Fruit fly (Drosophila melanogaster) whole organism, embryonic: ENCODE data around the gene CG11095.

Experiments used
- Atf3 ChIP-seq: fragments of 200-800 bp; sonication (Bioruptor generic); optimal IDR thresholded peaks from 3 replicates; lab custom pipeline; 2016; ENCODE audit warnings: missing biosample characterization, missing genetic modification characterization
- CG13123 ChIP-seq: fragments of 200-800 bp; sonication (Bioruptor generic); optimal IDR thresholded peaks from 2 replicates; lab custom pipeline; 2016; ENCODE audit warnings: missing biosample characterization, missing genetic modification characterization
- CG14965 ChIP-seq: fragments of 200-800 bp; sonication (Bioruptor generic); optimal IDR thresholded peaks from 2 replicates; lab custom pipeline; 2016; ENCODE audit warnings: missing biosample characterization, missing genetic modification characterization, borderline replicate concordance
- CG16813 ChIP-seq: fragments of 200-800 bp; sonication (Bioruptor generic); IDR thresholded peaks from 3 replicates; pipeline ENCODE4 v1.3.6; 2022; ENCODE audit warnings: missing biosample characterization, missing genetic modification characterization; ENCODE audit not compliant: partially characterized antibody
- CG17612 ChIP-seq: fragments of 200-800 bp; sonication (Bioruptor generic); IDR thresholded peaks from 2 replicates; pipeline ENCODE4 v1.3.6; 2022; ENCODE audit warnings: missing biosample characterization, missing genetic modification characterization
- CG17802 ChIP-seq: fragments of 200-800 bp; sonication (Bioruptor generic); optimal IDR thresholded peaks from 2 replicates; lab custom pipeline; 2018; ENCODE audit warnings: missing biosample characterization, mild to moderate bottlenecking, missing genetic modification characterization, moderate library complexity
- CG1792 ChIP-seq: fragments of 200-800 bp; sonication (Bioruptor generic); optimal IDR thresholded peaks from 2 replicates; lab custom pipeline; 2016; ENCODE audit warnings: missing biosample characterization, missing genetic modification characterization
- CG33213 ChIP-seq: fragments of 200-800 bp; sonication (Bioruptor generic); optimal IDR thresholded peaks from 3 replicates; lab custom pipeline; 2016; ENCODE audit warnings: missing biosample characterization, missing genetic modification characterization
- CG6854 ChIP-seq: fragments of 200-800 bp; sonication (Bioruptor generic); optimal IDR thresholded peaks from 3 replicates; lab custom pipeline; 2017; ENCODE audit warnings: missing biosample characterization, mild to moderate bottlenecking, missing genetic modification characterization
- CG7987 ChIP-seq: fragments of 200-800 bp; sonication (Bioruptor generic); optimal IDR thresholded peaks from 2 replicates; lab custom pipeline; 2018; ENCODE audit warnings: missing biosample characterization, mild to moderate bottlenecking, missing genetic modification characterization, moderate library complexity
- CG8281 ChIP-seq: fragments of 200-800 bp; sonication (Bioruptor generic); optimal IDR thresholded peaks from 2 replicates; lab custom pipeline; 2018; ENCODE audit warnings: missing biosample characterization, mild to moderate bottlenecking, missing genetic modification characterization, moderate library complexity
- CG9797 ChIP-seq: fragments of 200-800 bp; sonication (Bioruptor generic); optimal IDR thresholded peaks from 3 replicates; lab custom pipeline; 2018; ENCODE audit warnings: missing biosample characterization, mild to moderate bottlenecking, missing genetic modification characterization
- D19B ChIP-seq: fragments of 200-800 bp; sonication (Bioruptor generic); optimal IDR thresholded peaks from 2 replicates; lab custom pipeline; 2017; ENCODE audit warnings: missing biosample characterization, mild to moderate bottlenecking, missing genetic modification characterization
- Dad ChIP-seq: fragments of 200-800 bp; sonication (Bioruptor generic); optimal IDR thresholded peaks from 3 replicates; lab custom pipeline; 2016; ENCODE audit warnings: missing biosample characterization, missing genetic modification characterization
- Dip2 ChIP-seq: fragments of 200-800 bp; sonication (Bioruptor generic); IDR thresholded peaks from 2 replicates; pipeline ENCODE4 v1.3.6; 2022; ENCODE audit warnings: missing biosample characterization, missing genetic modification characterization
- E2f1 ChIP-seq: fragments of 200-800 bp; sonication (Bioruptor generic); IDR thresholded peaks from 2 replicates; pipeline ENCODE4 v1.3.6; 2022; ENCODE audit warnings: missing biosample characterization, missing genetic modification characterization
- Eip74EF ChIP-seq, 2 experiments: fragments of 200-800 bp in 1 of 2; fragments of >200 bp in 1 of 2; sonication (Bioruptor generic) in 1 of 2; optimal IDR thresholded peaks; 2 replicates each; lab custom pipeline; 2017 to 2019; ENCODE audit warnings: missing biosample characterization in 2 of 2, missing genetic modification characterization in 2 of 2, mild to moderate bottlenecking in 1 of 2, moderate library complexity in 1 of 2
- HLH3B ChIP-seq: fragments of 200-800 bp; sonication (Bioruptor generic); IDR thresholded peaks from 2 replicates; pipeline ENCODE4 v1.3.6; 2022; ENCODE audit warnings: missing biosample characterization, missing genetic modification characterization
- Kr ChIP-seq: fragments of 200-800 bp; sonication (Bioruptor generic); optimal IDR thresholded peaks from 2 replicates; lab custom pipeline; 2017; ENCODE audit warnings: missing biosample characterization, mild to moderate bottlenecking, missing genetic modification characterization
- Lhr ChIP-seq: fragments of 200-800 bp; sonication (Bioruptor generic); optimal IDR thresholded peaks from 3 replicates; lab custom pipeline; 2017; ENCODE audit warnings: mild to moderate bottlenecking, missing biosample characterization, missing genetic modification reagents, missing genetic modification characterization
- Med ChIP-seq: fragments of 200-800 bp; sonication (Bioruptor generic); peaks from one replicate; lab custom pipeline; 2016; ENCODE audit warnings: missing biosample characterization, missing genetic modification characterization, mild to moderate bottlenecking, inconsistent platforms, moderate library complexity
- Myb ChIP-seq: fragments of 200-800 bp; sonication (Bioruptor generic); optimal IDR thresholded peaks from 2 replicates; lab custom pipeline; 2016; ENCODE audit warnings: missing biosample characterization, missing genetic modification characterization
- NC2β ChIP-seq: fragments of 200-800 bp; sonication (Bioruptor generic); optimal IDR thresholded peaks from 2 replicates; lab custom pipeline; 2016; ENCODE audit warnings: missing biosample characterization, missing genetic modification characterization
- Nf-YB ChIP-seq: fragments of 200-800 bp; sonication (Bioruptor generic); optimal IDR thresholded peaks from 3 replicates; lab custom pipeline; 2019; ENCODE audit warnings: missing biosample characterization, mild to moderate bottlenecking, missing genetic modification characterization, moderate library complexity
- Nf-YC ChIP-seq: fragments of 200-800 bp; optimal IDR thresholded peaks from 3 replicates; lab custom pipeline; 2019; ENCODE audit warnings: missing biosample characterization, mild to moderate bottlenecking, missing genetic modification characterization, moderate library complexity
- Ssrp ChIP-seq: fragments of 200-800 bp; sonication (Bioruptor generic); optimal IDR thresholded peaks from 2 replicates; lab custom pipeline; 2018; ENCODE audit warnings: missing biosample characterization, mild to moderate bottlenecking, missing genetic modification characterization, moderate library complexity
- Usf ChIP-seq: fragments of 200-800 bp; sonication (Bioruptor generic); optimal IDR thresholded peaks from 2 replicates; lab custom pipeline; 2017; ENCODE audit warnings: missing genotype, missing biosample characterization, missing genetic modification characterization
- Vsx1 ChIP-seq: fragments of 200-800 bp; sonication (Bioruptor generic); optimal IDR thresholded peaks from 2 replicates; lab custom pipeline; 2017; ENCODE audit warnings: missing biosample characterization, mild to moderate bottlenecking, missing genetic modification characterization, missing genetic modification reagents
- ash1 ChIP-seq: fragments of 200-800 bp; sonication (Bioruptor generic); optimal IDR thresholded peaks from 2 replicates; lab custom pipeline; 2018; ENCODE audit warnings: missing biosample characterization, mild to moderate bottlenecking, missing genetic modification characterization
- btn ChIP-seq: fragments of 200-800 bp; sonication (Bioruptor generic); optimal IDR thresholded peaks from 2 replicates; lab custom pipeline; 2016; ENCODE audit warnings: missing biosample characterization, missing genetic modification characterization
- cato ChIP-seq: fragments of 200-800 bp; sonication (Bioruptor generic); optimal IDR thresholded peaks from 2 replicates; lab custom pipeline; 2016; ENCODE audit warnings: missing biosample characterization, missing genetic modification characterization, borderline replicate concordance
- cg ChIP-seq: fragments of 200-800 bp; sonication (Bioruptor generic); optimal IDR thresholded peaks from 3 replicates; lab custom pipeline; 2019; ENCODE audit warnings: missing biosample characterization, mild to moderate bottlenecking, missing genetic modification characterization, moderate library complexity
- fd102C ChIP-seq: fragments of 200-800 bp; sonication (Bioruptor generic); optimal IDR thresholded peaks from 2 replicates; lab custom pipeline; 2018; ENCODE audit warnings: missing biosample characterization, mild to moderate bottlenecking, missing genetic modification characterization, moderate library complexity
- gem ChIP-seq: fragments of 200-800 bp; sonication (Bioruptor generic); optimal IDR thresholded peaks from 2 replicates; lab custom pipeline; 2019; ENCODE audit warnings: missing biosample characterization, mild to moderate bottlenecking, missing genetic modification characterization, moderate library complexity
- grn ChIP-seq: fragments of 200-800 bp; sonication (Bioruptor generic); optimal IDR thresholded peaks from 3 replicates; lab custom pipeline; 2017; ENCODE audit warnings: missing biosample characterization, missing genetic modification characterization
- hth ChIP-seq: fragments of >200 bp; optimal IDR thresholded peaks from 2 replicates; lab custom pipeline; 2017; ENCODE audit warnings: inconsistent platforms
- insv ChIP-seq, 2 experiments: fragments of 200-800 bp; sonication (Bioruptor generic); optimal IDR thresholded peaks; 3 replicates each; lab custom pipeline; 2016 to 2018; ENCODE audit warnings: missing biosample characterization in 2 of 2, missing genetic modification characterization in 2 of 2
- klu ChIP-seq: fragments of 200-800 bp; sonication (Bioruptor generic); IDR thresholded peaks from 2 replicates; pipeline ENCODE4 v1.3.6; 2022; ENCODE audit warnings: missing biosample characterization, missing genetic modification characterization
- lbe ChIP-seq: fragments of 200-800 bp; sonication (Bioruptor generic); optimal IDR thresholded peaks from 2 replicates; lab custom pipeline; 2016; ENCODE audit warnings: missing biosample characterization, mild to moderate bottlenecking, missing genetic modification characterization
- lola ChIP-seq, 3 experiments: fragments of >200 bp in 2 of 3; fragments of 200-800 bp in 1 of 3; sonication (Bioruptor generic) in 1 of 3; optimal IDR thresholded peaks; 2 replicates each; lab custom pipeline; 2017 to 2019; ENCODE audit warnings: missing biosample characterization in 3 of 3, missing genetic modification characterization in 3 of 3, mild to moderate bottlenecking in 1 of 3, moderate library complexity in 1 of 3
- maf-S ChIP-seq: fragments of 200-800 bp; sonication (Bioruptor generic); optimal IDR thresholded peaks from 2 replicates; lab custom pipeline; 2016; ENCODE audit warnings: missing biosample characterization, missing genetic modification characterization
- mirr ChIP-seq: fragments of 200-800 bp; sonication (Bioruptor generic); optimal IDR thresholded peaks from 3 replicates; lab custom pipeline; 2018; ENCODE audit warnings: missing biosample characterization, mild to moderate bottlenecking, missing genetic modification characterization
- nmo ChIP-seq: fragments of 200-800 bp; sonication (Bioruptor generic); optimal IDR thresholded peaks from 2 replicates; lab custom pipeline; 2018; ENCODE audit warnings: missing biosample characterization, mild to moderate bottlenecking, missing genetic modification characterization, moderate library complexity
- otp ChIP-seq: fragments of 200-800 bp; sonication (Bioruptor generic); IDR thresholded peaks from 3 replicates; pipeline ENCODE4, ENCODE4 v1.3.6; 2022; ENCODE audit warnings: missing biosample characterization, missing genetic modification characterization
- pho ChIP-seq: fragments of 200-800 bp; sonication (Bioruptor generic); optimal IDR thresholded peaks from 2 replicates; lab custom pipeline; 2016; ENCODE audit warnings: missing biosample characterization, missing genetic modification characterization
- stc ChIP-seq: fragments of 200-800 bp; sonication (Bioruptor generic); IDR thresholded peaks from 2 replicates; pipeline ENCODE4 v1.3.6; 2022; ENCODE audit warnings: missing biosample characterization, missing genetic modification characterization
- tin ChIP-seq: fragments of 200-800 bp; sonication (Bioruptor generic); optimal IDR thresholded peaks from 3 replicates; lab custom pipeline; 2016; ENCODE audit warnings: missing biosample characterization, missing genetic modification characterization
- trem ChIP-seq: fragments of 200-800 bp; optimal IDR thresholded peaks from 3 replicates; lab custom pipeline; 2019; ENCODE audit warnings: missing biosample characterization, mild to moderate bottlenecking, missing genetic modification characterization, moderate library complexity
- tup ChIP-seq: fragments of 200-800 bp; sonication (Bioruptor generic); optimal IDR thresholded peaks from 2 replicates; lab custom pipeline; 2016; ENCODE audit warnings: missing biosample characterization, mild to moderate bottlenecking, missing genetic modification characterization, moderate library complexity
- unc-4 ChIP-seq: fragments of 200-800 bp; sonication (Bioruptor generic); IDR thresholded peaks from 2 replicates; pipeline ENCODE4 v1.3.6; 2022; ENCODE audit warnings: missing biosample characterization, missing genetic modification characterization; ENCODE audit not compliant: partially characterized antibody
- z ChIP-seq: fragments of 200-800 bp; sonication (Bioruptor generic); IDR thresholded peaks from 3 replicates; pipeline ENCODE4 v1.3.6; 2022; ENCODE audit warnings: missing biosample characterization, missing genetic modification characterization

The CG11095 gene

dm6 chrX:13811480-13811879 is at the start of gene CG11095 (continued):
- TF ChIP-seq Atf3 (GFP tag; lab: Kevin White, UChicago) (no peak), insv (GFP tag; optimal IDR thresholded peaks at IDR 0.05; lab: Kevin White, UChicago) (no peak), CG16813 (peak; percentile 51; the same call in 2 of the 3 replicates), cato (GFP tag; lab: Kevin White, UChicago) (no peak), klu (GFP tag; lab: Robert Waterston, UW) (no peak), trem (tag; lab: Kevin White, UChicago) (no peak), Vsx1 (GFP tag; lab: Kevin White, UChicago) (no peak), CG1792 (GFP tag; lab: Kevin White, UChicago) (no peak), Lhr (GFP tag; lab: Kevin White, UChicago) (no peak), gem (tag; lab: Kevin White, UChicago) (no peak), CG33213 (GFP tag; lab: Kevin White, UChicago) (no peak), otp (no peak), lbe (GFP tag; lab: Kevin White, UChicago) (no peak), lola (GFP tag; optimal IDR thresholded peaks at IDR 0.05; lab: Kevin White, UChicago) (peak in 1 of 3 experiments; percentile 68), CG7987 (GFP tag; lab: Kevin White, UChicago) (no peak), CG17802 (tag; lab: Kevin White, UChicago) (peak; percentile 28), ash1 (GFP tag; lab: Kevin White, UChicago) (no peak), CG13123 (GFP tag; lab: Kevin White, UChicago) (no peak), Nf-YB (GFP tag; lab: Kevin White, UChicago) (no peak), Med (no peak), CG9797 (peak; percentile 7), tup (GFP tag; lab: Kevin White, UChicago) (no peak), CG8281 (tag; lab: Kevin White, UChicago) (no peak), z (GFP tag; lab: Robert Waterston, UW) (no peak), Usf (GFP tag; lab: Kevin White, UChicago) (no peak), unc-4 (GFP tag; lab: Robert Waterston, UW) (peak; percentile 62; the same call in 1 of the 2 replicates), mirr (GFP tag; lab: Kevin White, UChicago) (no peak), cg (GFP tag; lab: Kevin White, UChicago) (no peak), grn (GFP tag; lab: Kevin White, UChicago) (no peak), btn (GFP tag; lab: Kevin White, UChicago) (no peak), tin (GFP tag; lab: Kevin White, UChicago) (no peak), CG6854 (GFP tag; lab: Kevin White, UChicago) (no peak), E2f1 (GFP tag; lab: Robert Waterston, UW) (no peak), Nf-YC (tag; lab: Kevin White, UChicago) (no peak), Myb (peak; percentile 91), Dip2 (no peak), CG17612 (GFP tag; lab: Robert Waterston, UW) (no peak), Kr (GFP tag; lab: Kevin White, UChicago) (no peak), maf-S (GFP tag; lab: Kevin White, UChicago) (no peak), NC2β (GFP tag; lab: Kevin White, UChicago) (no peak), pho (GFP tag; lab: Kevin White, UChicago) (no peak), HLH3B (no peak), fd102C (GFP tag; lab: Kevin White, UChicago) (no peak), CG14965 (no peak), stc (GFP tag; lab: Robert Waterston, UW) (no peak), D19B (GFP tag; lab: Kevin White, UChicago) (no peak), Ssrp (tag; lab: Kevin White, UChicago) (no peak), hth (lab: Kevin White, UChicago) (no peak), Eip74EF (GFP tag; optimal IDR thresholded peaks at IDR 0.05; lab: Kevin White, UChicago) (no peak), nmo (GFP tag; lab: Kevin White, UChicago) (no peak), Dad (no peak)
